Worm (Caenorhabditis elegans): ENCODE measurements around the gene F46G10.2.

The F46G10.2 gene

DNA sequence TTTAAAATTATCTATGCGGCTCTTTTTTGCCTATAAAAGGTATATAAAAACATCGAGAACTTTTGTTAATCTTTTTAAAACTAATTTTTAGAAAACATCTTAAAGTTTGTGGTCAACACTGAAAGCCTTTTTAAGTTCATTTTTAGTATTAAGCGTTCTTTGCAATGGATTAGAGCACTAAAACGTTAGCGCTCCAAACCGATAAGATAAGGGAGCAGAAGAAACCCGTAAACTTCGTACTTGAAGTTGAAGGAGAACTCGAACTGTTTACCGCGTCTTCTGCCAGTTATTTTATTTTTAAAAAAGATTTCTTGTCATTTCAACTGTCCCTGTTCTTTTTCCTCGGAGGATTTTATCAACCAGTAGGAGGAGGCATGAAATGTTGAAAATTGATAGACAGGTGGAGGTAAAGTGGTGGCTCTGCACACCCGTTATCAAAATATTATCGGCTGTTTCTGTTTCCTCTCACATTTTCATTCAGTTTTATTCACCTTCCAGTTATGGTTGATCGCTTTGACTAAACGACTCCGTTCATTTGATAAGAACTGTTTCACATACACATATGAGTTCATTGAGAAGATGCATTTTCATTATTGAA, 16.4 kb downstream of the F46G10.2 start:
- TF ChIP-seq daf-16 (GFP tag; optimal IDR thresholded peaks at IDR 0.05), result peak in 1 of 2 experiments; percentile 49
- peak; percentile 75 for TF ChIP-seq daf-16 (tag; optimal IDR thresholded peaks at IDR 0.05)
- TF ChIP-seq nhr-48 (tag; optimal IDR thresholded peaks at IDR 0.05), result peak; percentile 76
- no peak for TF ChIP-seq lin-13 (GFP tag; optimal IDR thresholded peaks at IDR 0.05)
- TF ChIP-seq nhr-28 (tag; optimal IDR thresholded peaks at IDR 0.05), result peak; percentile 58
- peak; percentile 46 for TF ChIP-seq nhr-102 (tag; optimal IDR thresholded peaks at IDR 0.05)
- peak; percentile 70 for TF ChIP-seq hlh-11 (tag; optimal IDR thresholded peaks at IDR 0.05)
- peak; percentile 68 for TF ChIP-seq pqm-1 (tag; optimal IDR thresholded peaks at IDR 0.05)
- TF ChIP-seq lin-1 (GFP tag; IDR thresholded peaks at IDR 0.05), result 0 out of 2 replicates have a peak, but pooled peaks have one; percentile 35
- peak; percentile 72 for TF ChIP-seq dve-1 (tag; optimal IDR thresholded peaks at IDR 0.05; ENCODE audit: insufficient read depth)
- peak; percentile 80 for TF ChIP-seq dmd-6 (GFP tag; IDR thresholded peaks at IDR 0.05)
- peak; percentile 37; the same call in 1 of the 2 replicates for TF ChIP-seq php-3 (GFP tag; IDR thresholded peaks at IDR 0.05)
- TF ChIP-seq nhr-41 (GFP tag; IDR thresholded peaks at IDR 0.05), result no peak
- TF ChIP-seq tag-97 (GFP tag; IDR thresholded peaks at IDR 0.05), result no peak
- TF ChIP-seq ZK337.2 (GFP tag; IDR thresholded peaks at IDR 0.05), result no peak

DNA sequence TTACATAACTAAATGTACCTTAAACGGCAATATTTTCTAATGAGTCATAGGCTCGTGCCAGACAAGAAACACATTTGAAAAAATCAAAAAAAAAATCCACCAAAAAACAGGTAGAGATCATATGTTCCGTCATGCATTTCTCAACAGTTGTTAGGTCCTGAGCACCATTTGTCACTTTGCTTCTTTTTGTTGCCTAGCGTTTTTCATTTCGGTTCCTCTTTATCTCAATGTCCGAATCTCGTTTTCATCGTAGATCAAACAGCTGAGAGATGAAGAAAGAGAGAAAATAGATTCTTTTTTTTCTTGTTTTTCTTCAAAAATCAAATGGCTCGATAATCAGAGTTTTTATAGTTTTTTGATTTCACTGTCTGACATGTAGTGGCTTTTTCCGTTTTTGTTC, 18.2 kb downstream of the F46G10.2 start:
- peak in 1 of 2 experiments; percentile 85 for TF ChIP-seq unc-62 (GFP tag; optimal IDR thresholded peaks at IDR 0.05 in 1 of 2)
- no peak for TF ChIP-seq unc-62 (tag; optimal IDR thresholded peaks at IDR 0.05)
- TF ChIP-seq mep-1 (tag; optimal IDR thresholded peaks at IDR 0.05), result no peak
- peak; percentile 67 for TF ChIP-seq hlh-11 (tag; optimal IDR thresholded peaks at IDR 0.05)
- TF ChIP-seq ctbp-1 (GFP tag; IDR thresholded peaks at IDR 0.05), result no peak
- TF ChIP-seq nhr-11 (tag; optimal IDR thresholded peaks at IDR 0.05), result peak; percentile 25
- TF ChIP-seq nhr-28 (tag; optimal IDR thresholded peaks at IDR 0.05), result no peak
- peak; percentile 46 for TF ChIP-seq hlh-30 (tag; optimal IDR thresholded peaks at IDR 0.05; ENCODE audit: insufficient read depth)
- peak in 1 of 2 experiments; percentile 81 for TF ChIP-seq daf-16 (GFP tag; optimal IDR thresholded peaks at IDR 0.05)
- no peak for TF ChIP-seq daf-16 (tag; optimal IDR thresholded peaks at IDR 0.05)
- no peak for TF ChIP-seq ama-1 (optimal IDR thresholded peaks at IDR 0.05)

ce11 chrX:13341853-13342252, 19.1 kb downstream of the F46G10.2 start:
- TF ChIP-seq dmd-6 (GFP tag; IDR thresholded peaks at IDR 0.05) (peak; percentile 62), R02D3.7 (tag; optimal IDR thresholded peaks at IDR 0.05) (no peak), vab-7 (GFP tag; IDR thresholded peaks at IDR 0.05) (no peak), pqm-1 (tag; optimal IDR thresholded peaks at IDR 0.05) (peak; percentile 58), dmd-9 (GFP tag; IDR thresholded peaks at IDR 0.05) (no peak), hlh-11 (tag; optimal IDR thresholded peaks at IDR 0.05) (peak; percentile 62), dve-1 (tag; optimal IDR thresholded peaks at IDR 0.05; ENCODE audit: insufficient read depth) (peak; percentile 20), daf-16 (GFP tag; optimal IDR thresholded peaks at IDR 0.05) (no peak), daf-16 (tag; optimal IDR thresholded peaks at IDR 0.05) (peak; percentile 65), nhr-28 (tag; optimal IDR thresholded peaks at IDR 0.05) (peak; percentile 54), aha-1 (tag) (peak; percentile 51), unc-62 (GFP tag; optimal IDR thresholded peaks at IDR 0.05 in 1 of 2) (peak in 1 of 2 experiments; percentile 23), unc-62 (tag; optimal IDR thresholded peaks at IDR 0.05) (no peak)

- TF ChIP-seq mxl-3 (GFP tag; optimal IDR thresholded peaks at IDR 0.05) (peak; percentile 71), vab-7 (GFP tag; IDR thresholded peaks at IDR 0.05) (no peak)
These were observed 24.5 kb downstream of the F46G10.2 start for ce11 chrX:13347251-13347650.

ce11 chrX:13348417-13348816, 25.7 kb downstream of the F46G10.2 start:
- TF ChIP-seq nhr-28 (tag; optimal IDR thresholded peaks at IDR 0.05), result peak; percentile 97
- peak; percentile 88 for TF ChIP-seq hlh-30 (tag; optimal IDR thresholded peaks at IDR 0.05; ENCODE audit: insufficient read depth)
- TF ChIP-seq skn-1 (tag; optimal IDR thresholded peaks at IDR 0.05), result no peak
- TF ChIP-seq ZK337.2 (GFP tag; IDR thresholded peaks at IDR 0.05), result no peak
- TF ChIP-seq ceh-20 (GFP tag; IDR thresholded peaks at IDR 0.05), result peak; percentile 66
- peak; percentile 56 for TF ChIP-seq T20F7.1 (GFP tag; optimal IDR thresholded peaks at IDR 0.05)
- TF ChIP-seq madf-5 (GFP tag; IDR thresholded peaks at IDR 0.05), result no peak
- peak; percentile 35 for TF ChIP-seq nhr-77 (tag; optimal IDR thresholded peaks at IDR 0.05)
- peak; percentile 34 for TF ChIP-seq nhr-6 (tag; optimal IDR thresholded peaks at IDR 0.05)
- TF ChIP-seq ztf-7 (tag; optimal IDR thresholded peaks at IDR 0.05), result peak; percentile 94
- 0 out of 2 replicates have a peak, but pooled peaks have one; percentile 12 for TF ChIP-seq tra-1 (GFP tag; IDR thresholded peaks at IDR 0.05)
- peak; percentile 64 for TF ChIP-seq cey-2 (tag; optimal IDR thresholded peaks at IDR 0.05; ENCODE audit: borderline replicate concordance, insufficient read depth)
- TF ChIP-seq unc-130 (GFP tag; optimal IDR thresholded peaks at IDR 0.05), result no peak
- 0 out of 2 replicates have a peak, but pooled peaks have one; percentile 29 for TF ChIP-seq mdt-29 (GFP tag; IDR thresholded peaks at IDR 0.05)
- no peak for TF ChIP-seq Y75B8A.6 (GFP tag; IDR thresholded peaks at IDR 0.05)
- TF ChIP-seq mxl-3 (GFP tag; optimal IDR thresholded peaks at IDR 0.05), result peak; percentile 98
- TF ChIP-seq dpl-1 (GFP tag; optimal IDR thresholded peaks at IDR 0.05), result peak; percentile 11
- 0 out of 2 replicates have a peak, but pooled peaks have one; percentile 6 for TF ChIP-seq mxl-2 (GFP tag; conservative IDR thresholded peaks at IDR 0.05)
- TF ChIP-seq php-3 (GFP tag; IDR thresholded peaks at IDR 0.05), result peak; percentile 30; the same call in 1 of the 2 replicates
